Fruit fly (Drosophila melanogaster): ENCODE measurements around the gene CG10298.

- no peak for TF ChIP-seq CTCF (optimal IDR thresholded peaks at IDR 0.05)
- TF ChIP-seq CG8478 (optimal IDR thresholded peaks at IDR 0.05): no peak
Observed at dm6 chr3R:6352893-6353623, 10.3 kb downstream of the CG10298 start.

All from S2 (cell line).